Worm (Caenorhabditis elegans): ENCODE measurements around the gene nhr-221.

- TF ChIP-seq nfya-1 (tag; optimal IDR thresholded peaks at IDR 0.05; ENCODE audit: borderline replicate concordance, insufficient read depth) = no peak
- TF ChIP-seq unc-62 (GFP tag; optimal IDR thresholded peaks at IDR 0.05) = no peak
- TF ChIP-seq ama-1 (optimal IDR thresholded peaks at IDR 0.05) = no peak
- no peak for TF ChIP-seq ama-1 (GFP tag; optimal IDR thresholded peaks at IDR 0.05)
- no peak for TF ChIP-seq B0261.1 (tag; optimal IDR thresholded peaks at IDR 0.05)
- TF ChIP-seq nhr-90 (tag; optimal IDR thresholded peaks at IDR 0.05) = no peak
- no peak for TF ChIP-seq pha-4 (tag; optimal IDR thresholded peaks at IDR 0.05)
- TF ChIP-seq ekl-4 (GFP tag; IDR thresholded peaks at IDR 0.05) = no peak
- TF ChIP-seq B0336.3 (GFP tag; IDR thresholded peaks at IDR 0.05) = no peak
Observed at ce11 chrV:3575759-3576158, 40.6 kb upstream of the nhr-221 start, which contains the start of gene grl-27.

Measured in whole organism, young adult.